Fruit fly (Drosophila melanogaster) whole organism, prepupa: ENCODE measurements around the gene CG33985.
A peak's percentile ranks its signal among the peaks of the same experiment; 100 is the strongest.

ENCODE experiments used
- Blimp-1 ChIP-seq: fragments of 200-800 bp; sonication (Bioruptor generic); optimal IDR thresholded peaks from 3 replicates; lab custom pipeline; 2017; ENCODE audit warnings: missing biosample characterization, missing genetic modification characterization, mild to moderate bottlenecking, moderate library complexity, missing genetic modification reagents
- CG10631 ChIP-seq: fragments of 200-800 bp; sonication (Bioruptor generic); optimal IDR thresholded peaks from 2 replicates; lab custom pipeline; 2016; ENCODE audit warnings: missing biosample characterization, missing genetic modification characterization
- CG10669 ChIP-seq: fragments of 200-800 bp; sonication (Bioruptor generic); optimal IDR thresholded peaks from 3 replicates; lab custom pipeline; 2018; ENCODE audit warnings: missing biosample characterization, mild to moderate bottlenecking, missing genetic modification characterization, moderate library complexity
- CG11294 ChIP-seq: fragments of 200-800 bp; sonication (Bioruptor generic); IDR thresholded peaks from 2 replicates; pipeline ENCODE4 v1.3.6; 2022; ENCODE audit warnings: missing biosample characterization, missing genetic modification characterization
- CG11762 ChIP-seq: fragments of 200-800 bp; sonication (Bioruptor generic); optimal IDR thresholded peaks from 3 replicates; lab custom pipeline; 2016; ENCODE audit warnings: missing biosample characterization, missing genetic modification characterization; ENCODE audit not compliant: insufficient read depth
- CG3032 ChIP-seq: fragments of 200-800 bp; optimal IDR thresholded peaks from 2 replicates; lab custom pipeline; 2019; ENCODE audit warnings: missing biosample characterization, mild to moderate bottlenecking, missing genetic modification characterization, moderate library complexity
- CG31627 ChIP-seq: fragments of 200-800 bp; sonication (Bioruptor generic); optimal IDR thresholded peaks from 3 replicates; lab custom pipeline; 2016; ENCODE audit warnings: missing biosample characterization, missing genetic modification characterization
- CG32006 ChIP-seq: fragments of 200-800 bp; sonication (Bioruptor generic); optimal IDR thresholded peaks from 3 replicates; lab custom pipeline; 2017; ENCODE audit warnings: missing biosample characterization, mild to moderate bottlenecking, missing genetic modification characterization
- CG34406 ChIP-seq: fragments of 200-800 bp; sonication (Bioruptor generic); optimal IDR thresholded peaks from 3 replicates; lab custom pipeline; 2016; ENCODE audit warnings: missing biosample characterization, missing genetic modification characterization
- CG4318 ChIP-seq: fragments of 200-800 bp; sonication (Bioruptor generic); optimal IDR thresholded peaks from 3 replicates; lab custom pipeline; 2017; ENCODE audit warnings: missing biosample characterization, mild to moderate bottlenecking, missing genetic modification characterization
- CG6163 ChIP-seq: fragments of 200-800 bp; sonication (Bioruptor generic); IDR thresholded peaks from 3 replicates; pipeline ENCODE4 v1.3.6; 2022; ENCODE audit warnings: missing biosample characterization, missing genetic modification characterization
- CG6792 ChIP-seq: fragments of 200-800 bp; sonication (Bioruptor generic); optimal IDR thresholded peaks from 3 replicates; lab custom pipeline; 2016; ENCODE audit warnings: missing biosample characterization, missing genetic modification characterization
- CG6854 ChIP-seq: fragments of 200-800 bp; sonication (Bioruptor generic); optimal IDR thresholded peaks from 2 replicates; lab custom pipeline; 2017; ENCODE audit warnings: missing biosample characterization, mild to moderate bottlenecking, missing genetic modification characterization
- CG7368 ChIP-seq: fragments of 200-800 bp; sonication (Bioruptor generic); optimal IDR thresholded peaks from 3 replicates; lab custom pipeline; 2016; ENCODE audit warnings: missing biosample characterization, missing genetic modification characterization
- CG8119 ChIP-seq: fragments of 200-800 bp; sonication (Bioruptor generic); IDR thresholded peaks from 3 replicates; pipeline ENCODE4 v1.3.6; 2022; ENCODE audit warnings: missing biosample characterization, missing genetic modification characterization
- CG8632 ChIP-seq: fragments of 200-800 bp; sonication (Bioruptor generic); optimal IDR thresholded peaks from 3 replicates; lab custom pipeline; 2016; ENCODE audit warnings: missing biosample characterization, missing genetic modification characterization
- CG9139 ChIP-seq: fragments of 200-800 bp; sonication (Bioruptor generic); optimal IDR thresholded peaks from 3 replicates; lab custom pipeline; 2017; ENCODE audit warnings: missing biosample characterization, mild to moderate bottlenecking, missing genetic modification characterization
- Eip75B ChIP-seq: fragments of 200-800 bp; sonication (Bioruptor generic); optimal IDR thresholded peaks from 3 replicates; lab custom pipeline; 2016; ENCODE audit warnings: missing biosample characterization, missing genetic modification characterization
- Eip78C ChIP-seq: fragments of 200-800 bp; sonication (Bioruptor generic); peaks from one replicate; lab custom pipeline; 2016; ENCODE audit warnings: missing biosample characterization, missing genetic modification characterization
- Eip93F ChIP-seq: fragments of 200-800 bp; sonication (Bioruptor generic); optimal IDR thresholded peaks from 2 replicates; lab custom pipeline; 2016; ENCODE audit warnings: missing biosample characterization, mild to moderate bottlenecking, missing genetic modification characterization
- Ets21C ChIP-seq: fragments of 200-800 bp; sonication (Bioruptor generic); optimal IDR thresholded peaks from 3 replicates; lab custom pipeline; 2016; ENCODE audit warnings: missing biosample characterization, missing genetic modification characterization
- Ets96B ChIP-seq: fragments of 200-800 bp; optimal IDR thresholded peaks from 2 replicates; lab custom pipeline; 2019; ENCODE audit warnings: missing biosample characterization, mild to moderate bottlenecking, missing genetic modification characterization, moderate library complexity
- Hr38 ChIP-seq: sonication (Bioruptor generic); optimal IDR thresholded peaks from 2 replicates; lab custom pipeline; 2016; ENCODE audit warnings: missing biosample characterization, missing genetic modification characterization
- Lpt ChIP-seq: fragments of 200-800 bp; sonication (Bioruptor generic); optimal IDR thresholded peaks from 3 replicates; lab custom pipeline; 2016; ENCODE audit warnings: missing biosample characterization, missing genetic modification characterization
- Met ChIP-seq: fragments of 200-800 bp; sonication (Bioruptor generic); optimal IDR thresholded peaks from 3 replicates; lab custom pipeline; 2016; ENCODE audit warnings: missing biosample characterization, missing genetic modification characterization
- Sox102F ChIP-seq: fragments of 200-800 bp; sonication (Bioruptor generic); optimal IDR thresholded peaks from 2 replicates; lab custom pipeline; 2016; ENCODE audit warnings: missing biosample characterization, mild to moderate bottlenecking, missing genetic modification characterization
- Sox15 ChIP-seq: fragments of 200-800 bp; sonication (Bioruptor generic); optimal IDR thresholded peaks from 3 replicates; lab custom pipeline; 2016; ENCODE audit warnings: missing biosample characterization, missing genetic modification characterization
- achi ChIP-seq: fragments of 200-800 bp; sonication (Bioruptor generic); optimal IDR thresholded peaks from 3 replicates; lab custom pipeline; 2016; ENCODE audit warnings: missing biosample characterization, missing genetic modification characterization
- cyc ChIP-seq: fragments of 200-800 bp; sonication (Bioruptor generic); optimal IDR thresholded peaks from 3 replicates; lab custom pipeline; 2016; ENCODE audit warnings: missing biosample characterization, missing genetic modification characterization
- dsx ChIP-seq: fragments of 200-800 bp; optimal IDR thresholded peaks from 3 replicates; lab custom pipeline; 2019; ENCODE audit warnings: missing biosample characterization, mild to moderate bottlenecking, missing genetic modification characterization, moderate library complexity; ENCODE audit not compliant: poor library complexity, severe bottlenecking
- esn ChIP-seq: fragments of 200-800 bp; sonication (Bioruptor generic); optimal IDR thresholded peaks from 2 replicates; lab custom pipeline; 2016; ENCODE audit warnings: missing biosample characterization, mild to moderate bottlenecking, missing genetic modification characterization, moderate library complexity
- fd59A ChIP-seq: fragments of 200-800 bp; sonication (Bioruptor generic); optimal IDR thresholded peaks from 2 replicates; lab custom pipeline; 2017; ENCODE audit warnings: missing biosample characterization, mild to moderate bottlenecking, missing genetic modification characterization, missing genetic modification reagents
- fd85E ChIP-seq: fragments of 200-800 bp; sonication (Bioruptor generic); optimal IDR thresholded peaks from 3 replicates; lab custom pipeline; 2016; ENCODE audit warnings: missing biosample characterization, missing genetic modification characterization
- fkh ChIP-seq: fragments of 200-800 bp; sonication (Bioruptor generic); optimal IDR thresholded peaks from 3 replicates; lab custom pipeline; 2017; ENCODE audit warnings: missing biosample characterization, mild to moderate bottlenecking, missing genetic modification characterization, moderate library complexity
- salr ChIP-seq, 2 experiments: fragments of 200-800 bp; sonication (Bioruptor generic); optimal IDR thresholded peaks; 3 replicates each; lab custom pipeline; 2016 to 2018; ENCODE audit warnings: missing biosample characterization in 2 of 2, missing genetic modification characterization in 2 of 2, mild to moderate bottlenecking in 1 of 2
- spab ChIP-seq: fragments of 200-800 bp; sonication (Bioruptor generic); optimal IDR thresholded peaks from 2 replicates; lab custom pipeline; 2017; ENCODE audit warnings: missing biosample characterization, mild to moderate bottlenecking, missing genetic modification characterization, missing genetic modification reagents
- ss ChIP-seq, 2 experiments: fragments of 200-800 bp; sonication (Bioruptor generic); optimal IDR thresholded peaks; 2 replicates in 1 of 2; 3 replicates in 1 of 2; lab custom pipeline; 2017 to 2018; ENCODE audit warnings: mild to moderate bottlenecking in 2 of 2, missing biosample characterization in 2 of 2, missing genetic modification characterization in 2 of 2, moderate library complexity in 1 of 2
- svp ChIP-seq: fragments of 200-800 bp; sonication (Bioruptor generic); peaks from one replicate; lab custom pipeline; 2016; ENCODE audit warnings: missing biosample characterization, missing genetic modification characterization
- topi ChIP-seq: fragments of 200-800 bp; sonication (Bioruptor generic); optimal IDR thresholded peaks from 3 replicates; lab custom pipeline; 2016; ENCODE audit warnings: missing biosample characterization, missing genetic modification characterization
- vri ChIP-seq: fragments of 200-800 bp; sonication (Bioruptor generic); optimal IDR thresholded peaks from 3 replicates; lab custom pipeline; 2016; ENCODE audit warnings: missing biosample characterization, mild to moderate bottlenecking, missing genetic modification characterization

CG33985 gene

dm6 chr3L:15511688-15512250 is 14.8 kb downstream of the CG33985 start (continued):
- TF ChIP-seq fd59A (GFP tag; lab: Kevin White, UChicago) (no peak), CG8632 (no peak), CG3032 (tag; lab: Kevin White, UChicago) (peak; percentile 17), CG9139 (no peak), Eip75B (no peak), Blimp-1 (GFP tag; lab: Kevin White, UChicago) (peak; percentile 78), CG31627 (GFP tag; lab: Kevin White, UChicago) (no peak)

DNA sequence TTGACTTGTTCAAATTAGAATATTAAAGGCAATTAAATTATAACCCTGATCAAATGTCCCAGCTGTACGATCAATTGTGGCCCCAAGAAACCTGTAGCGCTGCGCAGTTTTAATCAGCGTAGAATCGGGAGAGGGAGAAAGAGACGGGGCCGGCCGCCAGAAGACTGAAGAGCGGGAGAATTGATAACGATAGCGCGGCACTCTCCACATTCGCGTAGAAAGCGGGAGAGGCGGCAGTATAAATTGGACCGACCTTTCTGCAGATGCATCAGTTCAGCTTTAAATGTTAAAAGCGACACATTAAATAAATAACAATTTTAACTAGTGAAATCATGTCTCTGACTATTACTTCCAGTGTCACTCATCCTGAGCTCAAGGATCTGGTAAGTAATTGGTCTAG is 15.8 kb downstream of the CG33985 start, which contains the start of gene MsrA:
Gene MsrA, plus strand, starts transcription at position 266 of the 400 bp plus-strand sequence.
- TF ChIP-seq CG8119 (GFP tag; lab: Robert Waterston, UW) (0 out of 3 replicates have a peak, but pooled peaks have one; percentile 16), CG31627 (GFP tag; lab: Kevin White, UChicago) (no peak), Eip75B (peak; percentile 17), CG34406 (GFP tag; lab: Kevin White, UChicago) (no peak), CG9139 (no peak), CG7368 (GFP tag; lab: Kevin White, UChicago) (no peak), vri (GFP tag; lab: Kevin White, UChicago) (peak; percentile 37), esn (GFP tag; lab: Kevin White, UChicago) (peak; percentile 7), spab (GFP tag; lab: Kevin White, UChicago) (no peak), CG8632 (no peak), Eip78C (GFP tag; lab: Kevin White, UChicago) (peak; percentile 70), svp (GFP tag; lab: Kevin White, UChicago) (peak; percentile 80), CG4318 (GFP tag; lab: Kevin White, UChicago) (no peak), Ets96B (no peak), Lpt (no peak), topi (no peak)

DNA sequence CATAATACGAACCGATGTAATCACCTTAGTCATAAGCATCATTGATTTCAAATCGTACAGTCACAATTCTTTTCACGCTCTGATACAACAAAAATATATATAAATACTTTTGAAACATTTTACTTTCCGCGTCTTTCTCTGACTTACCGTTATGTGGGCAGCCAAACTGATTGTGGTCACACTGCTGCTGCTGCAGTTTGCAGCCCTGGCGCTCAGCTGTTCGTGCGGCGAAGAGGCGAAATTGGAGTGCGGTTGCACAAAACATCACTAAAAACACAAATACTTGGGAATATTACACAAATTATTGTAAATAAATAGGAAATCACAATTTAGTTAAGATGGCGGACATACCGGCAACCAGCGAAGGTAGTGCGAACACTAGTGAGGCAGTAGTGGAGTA is 17.2 kb downstream of the CG33985 start, which contains the start of the genes gdl and gdl-ORF39:
Gene gdl, plus strand, starts transcription at position 48 of the 400 bp plus-strand sequence.
Gene gdl-ORF39, plus strand, starts transcription at position 48 of the 400 bp plus-strand sequence.
- TF ChIP-seq svp (GFP tag; lab: Kevin White, UChicago) (no peak), Eip78C (GFP tag; lab: Kevin White, UChicago) (peak; percentile 64)
- TF ChIP-seq, all 60 proteins: peak for 1

- TF ChIP-seq CG6163 (GFP tag; lab: Robert Waterston, UW) (no peak), achi (GFP tag; lab: Kevin White, UChicago) (no peak), Ets21C (GFP tag; lab: Kevin White, UChicago) (no peak), CG4318 (GFP tag; lab: Kevin White, UChicago) (no peak), salr (GFP tag; optimal IDR thresholded peaks at IDR 0.05; lab: Kevin White, UChicago) (no peak), spab (GFP tag; lab: Kevin White, UChicago) (no peak), CG11762 (GFP tag; lab: Kevin White, UChicago) (no peak), CG10669 (GFP tag; lab: Kevin White, UChicago) (no peak), Hr38 (GFP tag; lab: Kevin White, UChicago) (no peak), fd59A (GFP tag; lab: Kevin White, UChicago) (no peak), CG7368 (GFP tag; lab: Kevin White, UChicago) (no peak)
Observed at dm6 chr3L:15508750-15509149, 17.9 kb downstream of the CG33985 start, which contains the start of gene Z600. Z600 (plus strand) TSS chr3L:15509061.

DNA sequence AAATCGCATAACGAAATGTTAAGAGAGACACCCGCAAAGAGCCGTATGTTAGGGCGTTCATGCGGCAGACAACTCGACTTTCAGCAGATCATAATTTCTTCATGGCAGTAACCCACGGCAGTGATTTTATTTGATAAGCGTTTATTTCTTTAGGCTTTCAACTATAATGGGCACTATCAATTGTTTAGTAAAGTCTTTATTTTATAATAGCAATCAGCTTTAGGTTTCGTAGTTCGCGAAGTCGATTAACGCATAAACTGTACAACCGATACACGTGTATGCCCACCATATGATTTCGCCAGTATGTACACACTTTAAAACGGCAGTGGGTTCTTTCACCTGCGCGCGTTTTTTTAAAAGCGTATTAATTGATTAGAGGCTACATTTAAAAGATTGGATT is 18.4 kb downstream of the CG33985 start, which contains the start of gene CG7841:
Gene CG7841, minus strand, starts transcription at position 20 of the 400 bp plus-strand sequence.
- TF ChIP-seq Eip93F (GFP tag; lab: Kevin White, UChicago) (peak; percentile 99), Sox15 (GFP tag; lab: Kevin White, UChicago) (peak; percentile 92), CG10669 (GFP tag; lab: Kevin White, UChicago) (peak; percentile 98), cyc (peak; percentile 97), CG10631 (GFP tag; lab: Kevin White, UChicago) (peak; percentile 94), CG8119 (GFP tag; lab: Robert Waterston, UW) (peak; percentile 98), CG6792 (GFP tag; lab: Kevin White, UChicago) (peak; percentile 98), salr (GFP tag; optimal IDR thresholded peaks at IDR 0.05; lab: Kevin White, UChicago) (peak; percentile 93 to 95), CG3032 (tag; lab: Kevin White, UChicago) (peak; percentile 99), fkh (GFP tag; lab: Kevin White, UChicago) (peak; percentile 89), dsx (peak; percentile 98), CG6854 (GFP tag; lab: Kevin White, UChicago) (peak; percentile 99), CG31627 (GFP tag; lab: Kevin White, UChicago) (peak; percentile 97), CG7368 (GFP tag; lab: Kevin White, UChicago) (peak; percentile 97), ss (GFP tag; optimal IDR thresholded peaks at IDR 0.05; lab: Kevin White, UChicago) (peak; percentile 98 to 99), Ets96B (peak; percentile 98), Sox102F (peak; percentile 99), fd85E (GFP tag; lab: Kevin White, UChicago) (peak; percentile 93), Met (GFP tag; lab: Kevin White, UChicago) (peak; percentile 99), achi (GFP tag; lab: Kevin White, UChicago) (peak; percentile 97), Ets21C (GFP tag; lab: Kevin White, UChicago) (peak; percentile 96), CG11294 (peak; percentile 90; the same call in 1 of the 2 replicates), CG32006 (GFP tag; lab: Kevin White, UChicago) (peak; percentile 96)
